Fruit fly (Drosophila melanogaster) whole organism, embryonic: ENCODE results near the gene Sgs5.

ENCODE experiments used
- CG10321 ChIP-seq: fragments of 200-800 bp; sonication (Bioruptor generic); IDR thresholded peaks from 2 replicates; pipeline ENCODE4 v1.3.6; 2022; ENCODE audit warnings: missing biosample characterization, missing genetic modification characterization
- CG10654 ChIP-seq: fragments of 200-800 bp; sonication (Bioruptor generic); optimal IDR thresholded peaks from 2 replicates; lab custom pipeline; 2016; ENCODE audit warnings: missing biosample characterization, missing genetic modification characterization
- CG10979 ChIP-seq: fragments of 200-800 bp; sonication (Bioruptor generic); optimal IDR thresholded peaks from 2 replicates; lab custom pipeline; 2018; ENCODE audit warnings: missing biosample characterization, mild to moderate bottlenecking, missing genetic modification characterization, moderate library complexity
- CG11093 ChIP-seq: fragments of 200-800 bp; sonication (Bioruptor generic); IDR thresholded peaks from 3 replicates; pipeline ENCODE4 v1.3.6; 2022; ENCODE audit warnings: missing biosample characterization, missing genetic modification characterization
- CG11398 ChIP-seq: fragments of 200-800 bp; sonication (Bioruptor generic); optimal IDR thresholded peaks from 2 replicates; lab custom pipeline; 2016; ENCODE audit warnings: missing biosample characterization, missing genetic modification characterization
- CG11504 ChIP-seq: fragments of 200-800 bp; sonication (Bioruptor generic); optimal IDR thresholded peaks from 3 replicates; lab custom pipeline; 2019; ENCODE audit warnings: missing biosample characterization, mild to moderate bottlenecking, missing genetic modification characterization, moderate library complexity
- CG11696 ChIP-seq: fragments of 200-800 bp; sonication (Bioruptor generic); IDR thresholded peaks from 2 replicates; pipeline ENCODE4 v1.3.6; 2022; ENCODE audit warnings: missing biosample characterization, missing genetic modification characterization
- CG12744 ChIP-seq: fragments of 200-800 bp; sonication (Bioruptor generic); optimal IDR thresholded peaks from 2 replicates; lab custom pipeline; 2016; ENCODE audit warnings: missing biosample characterization, missing genetic modification characterization
- CG14965 ChIP-seq: fragments of 200-800 bp; sonication (Bioruptor generic); optimal IDR thresholded peaks from 2 replicates; lab custom pipeline; 2016; ENCODE audit warnings: missing biosample characterization, missing genetic modification characterization, borderline replicate concordance
- CG1529 ChIP-seq: fragments of 200-800 bp; sonication (Bioruptor generic); optimal IDR thresholded peaks from 3 replicates; lab custom pipeline; 2018; ENCODE audit warnings: missing biosample characterization, missing genetic modification characterization
- CG15479 ChIP-seq: fragments of 200-800 bp; sonication (Bioruptor generic); optimal IDR thresholded peaks from 3 replicates; lab custom pipeline; 2019; ENCODE audit warnings: missing biosample characterization, mild to moderate bottlenecking, missing genetic modification characterization, moderate library complexity
- CG16863 ChIP-seq: fragments of 200-800 bp; sonication (Bioruptor generic); optimal IDR thresholded peaks from 3 replicates; lab custom pipeline; 2016; ENCODE audit warnings: missing biosample characterization, missing genetic modification characterization
- CG2116 ChIP-seq: fragments of 200-800 bp; sonication (Bioruptor generic); optimal IDR thresholded peaks from 3 replicates; lab custom pipeline; 2018; ENCODE audit warnings: missing biosample characterization, mild to moderate bottlenecking, missing genetic modification characterization
- CG31365 ChIP-seq: fragments of 200-800 bp; sonication (Bioruptor generic); optimal IDR thresholded peaks from 2 replicates; lab custom pipeline; 2018; ENCODE audit warnings: missing biosample characterization, mild to moderate bottlenecking, missing genetic modification characterization
- CG32767 ChIP-seq: fragments of 200-800 bp; sonication (Bioruptor generic); IDR thresholded peaks from 2 replicates; pipeline ENCODE4 v1.3.6; 2022; ENCODE audit warnings: missing biosample characterization, missing genetic modification characterization
- CG3726 ChIP-seq: fragments of 200-800 bp; sonication (Bioruptor generic); IDR thresholded peaks from 3 replicates; pipeline ENCODE4, ENCODE4 v1.3.6; 2022; ENCODE audit warnings: missing biosample characterization, missing genetic modification characterization
- CG4328 ChIP-seq: fragments of 200-800 bp; sonication (Bioruptor generic); optimal IDR thresholded peaks from 3 replicates; lab custom pipeline; 2017; ENCODE audit warnings: missing biosample characterization, missing genetic modification reagents, missing genetic modification characterization
- CG5245 ChIP-seq: fragments of 200-800 bp; sonication (Bioruptor generic); optimal IDR thresholded peaks from 3 replicates; lab custom pipeline; 2016; ENCODE audit warnings: missing biosample characterization, missing genetic modification characterization
- CG8281 ChIP-seq: fragments of 200-800 bp; sonication (Bioruptor generic); optimal IDR thresholded peaks from 2 replicates; lab custom pipeline; 2018; ENCODE audit warnings: missing biosample characterization, mild to moderate bottlenecking, missing genetic modification characterization, moderate library complexity
- CG8388 ChIP-seq: fragments of 200-800 bp; sonication (Bioruptor generic); optimal IDR thresholded peaks from 2 replicates; lab custom pipeline; 2019; ENCODE audit warnings: missing biosample characterization, mild to moderate bottlenecking, missing genetic modification characterization, moderate library complexity
- CG9797 ChIP-seq: fragments of 200-800 bp; sonication (Bioruptor generic); optimal IDR thresholded peaks from 3 replicates; lab custom pipeline; 2018; ENCODE audit warnings: missing biosample characterization, mild to moderate bottlenecking, missing genetic modification characterization
- Deaf1 ChIP-seq: fragments of 200-800 bp; optimal IDR thresholded peaks from 3 replicates; lab custom pipeline; 2019; ENCODE audit warnings: missing biosample characterization, mild to moderate bottlenecking, missing genetic modification characterization, moderate library complexity
- Eip74EF ChIP-seq, 2 experiments: fragments of 200-800 bp in 1 of 2; fragments of >200 bp in 1 of 2; sonication (Bioruptor generic) in 1 of 2; optimal IDR thresholded peaks; 2 replicates each; lab custom pipeline; 2017 to 2019; ENCODE audit warnings: missing biosample characterization in 2 of 2, missing genetic modification characterization in 2 of 2, mild to moderate bottlenecking in 1 of 2, moderate library complexity in 1 of 2
- Ets65A ChIP-seq: fragments of 200-800 bp; sonication (Bioruptor generic); peaks from one replicate; lab custom pipeline; 2016; ENCODE audit warnings: missing biosample characterization, missing genetic modification characterization
- Gug ChIP-seq: fragments of 200-800 bp; sonication (Bioruptor generic); IDR thresholded peaks from 4 replicates; pipeline ENCODE4 v1.3.6; 2022; ENCODE audit warnings: missing biosample characterization, missing genetic modification characterization
- HLH54F ChIP-seq: fragments of 200-800 bp; sonication (Bioruptor generic); optimal IDR thresholded peaks from 3 replicates; lab custom pipeline; 2016; ENCODE audit warnings: missing biosample characterization, missing genetic modification characterization
- Hmx ChIP-seq: fragments of 200-800 bp; sonication (Bioruptor generic); optimal IDR thresholded peaks from 2 replicates; lab custom pipeline; 2016; ENCODE audit warnings: missing biosample characterization, missing genetic modification characterization
- MESR4 ChIP-seq: fragments of 200-800 bp; sonication (Bioruptor generic); optimal IDR thresholded peaks from 2 replicates; lab custom pipeline; 2018; ENCODE audit warnings: missing biosample characterization, mild to moderate bottlenecking, missing genetic modification characterization, moderate library complexity
- Optix ChIP-seq: fragments of 200-800 bp; sonication (Bioruptor generic); IDR thresholded peaks from 3 replicates; pipeline ENCODE4 v1.3.6; 2022; ENCODE audit warnings: missing biosample characterization, missing genetic modification characterization
- Six4 ChIP-seq: fragments of 200-800 bp; sonication (Bioruptor generic); optimal IDR thresholded peaks from 2 replicates; lab custom pipeline; 2016; ENCODE audit warnings: missing biosample characterization, missing genetic modification characterization
- Trl ChIP-seq, 3 experiments: fragments of >200 bp in 2 of 3; fragments of 200-800 bp in 1 of 3; sonication (Bioruptor generic) in 1 of 3; optimal IDR thresholded peaks; 2 replicates in 1 of 3; 3 replicates in 2 of 3; lab custom pipeline; 2016 to 2017; ENCODE audit warnings: missing biosample characterization in 1 of 3, missing genetic modification characterization in 1 of 3
- amos ChIP-seq: fragments of 200-800 bp; sonication (Bioruptor generic); IDR thresholded peaks from 2 replicates; pipeline ENCODE4 v1.3.6; 2022; ENCODE audit warnings: missing biosample characterization, missing genetic modification characterization; ENCODE audit not compliant: partially characterized antibody
- bigmax ChIP-seq: fragments of 200-800 bp; sonication (Bioruptor generic); optimal IDR thresholded peaks from 2 replicates; lab custom pipeline; 2018; ENCODE audit warnings: missing biosample characterization, mild to moderate bottlenecking, missing genetic modification characterization
- esg ChIP-seq: fragments of 200-800 bp; sonication (Bioruptor generic); conservative IDR thresholded peaks from 2 replicates; pipeline ENCODE4 v1.3.6; 2022; ENCODE audit warnings: missing biosample characterization, missing genetic modification characterization
- exex ChIP-seq: fragments of 200-800 bp; sonication (Bioruptor generic); optimal IDR thresholded peaks from 4 replicates; lab custom pipeline; 2018; ENCODE audit warnings: missing biosample characterization, mild to moderate bottlenecking, missing genetic modification characterization, moderate library complexity
- gcm ChIP-seq: fragments of 200-800 bp; sonication (Bioruptor generic); optimal IDR thresholded peaks from 2 replicates; lab custom pipeline; 2019; ENCODE audit warnings: missing biosample characterization, mild to moderate bottlenecking, missing genetic modification characterization, moderate library complexity
- gsb ChIP-seq: fragments of 200-800 bp; sonication (Bioruptor generic); IDR thresholded peaks from 2 replicates; pipeline ENCODE4 v1.3.6; 2022; ENCODE audit warnings: missing biosample characterization, missing genetic modification characterization
- hth ChIP-seq: fragments of >200 bp; optimal IDR thresholded peaks from 2 replicates; lab custom pipeline; 2017; ENCODE audit warnings: inconsistent platforms
- jing ChIP-seq: fragments of 200-800 bp; sonication (Bioruptor generic); optimal IDR thresholded peaks from 2 replicates; lab custom pipeline; 2018; ENCODE audit warnings: missing biosample characterization, mild to moderate bottlenecking, missing genetic modification characterization
- lab ChIP-seq: fragments of 200-800 bp; sonication (Bioruptor generic); optimal IDR thresholded peaks from 3 replicates; lab custom pipeline; 2017; ENCODE audit warnings: missing biosample characterization, missing genetic modification characterization, mild to moderate bottlenecking, moderate library complexity, missing genetic modification reagents
- lov ChIP-seq, 2 experiments: fragments of 200-800 bp in 1 of 2; fragments of >200 bp in 1 of 2; sonication (Bioruptor generic) in 1 of 2; IDR thresholded peaks in 1 of 2; optimal IDR thresholded peaks in 1 of 2; 2 replicates in 1 of 2; 3 replicates in 1 of 2; pipeline versions ENCODE4 v1.3.6 to Lab custom; 2017 to 2022; ENCODE audit warnings: missing biosample characterization in 1 of 2, missing genetic modification characterization in 1 of 2
- mam ChIP-seq: fragments of 200-800 bp; sonication (Bioruptor generic); optimal IDR thresholded peaks from 3 replicates; lab custom pipeline; 2016; ENCODE audit warnings: missing biosample characterization, missing genetic modification characterization
- nau ChIP-seq: fragments of 200-800 bp; sonication (Bioruptor generic); optimal IDR thresholded peaks from 3 replicates; lab custom pipeline; 2017; ENCODE audit warnings: missing biosample characterization, mild to moderate bottlenecking, missing genetic modification characterization, missing genetic modification reagents
- oc ChIP-seq: fragments of 200-800 bp; sonication (Bioruptor generic); optimal IDR thresholded peaks from 2 replicates; lab custom pipeline; 2018; ENCODE audit warnings: missing biosample characterization, mild to moderate bottlenecking, missing genetic modification characterization, moderate library complexity
- pros ChIP-seq: fragments of 200-800 bp; sonication (Bioruptor generic); optimal IDR thresholded peaks from 3 replicates; lab custom pipeline; 2019; ENCODE audit warnings: missing biosample characterization, mild to moderate bottlenecking, missing genetic modification characterization, moderate library complexity
- run ChIP-seq: fragments of 200-800 bp; sonication (Bioruptor generic); optimal IDR thresholded peaks from 3 replicates; lab custom pipeline; 2018; ENCODE audit warnings: missing biosample characterization, mild to moderate bottlenecking, missing genetic modification characterization
- stwl ChIP-seq: fragments of 200-800 bp; sonication (Bioruptor generic); optimal IDR thresholded peaks from 3 replicates; lab custom pipeline; 2018; ENCODE audit warnings: missing biosample characterization, mild to moderate bottlenecking, missing genetic modification characterization, moderate library complexity
- tap ChIP-seq: fragments of 200-800 bp; optimal IDR thresholded peaks from 3 replicates; lab custom pipeline; 2019; ENCODE audit warnings: missing biosample characterization, mild to moderate bottlenecking, missing genetic modification characterization, moderate library complexity
- tin ChIP-seq: fragments of 200-800 bp; sonication (Bioruptor generic); optimal IDR thresholded peaks from 3 replicates; lab custom pipeline; 2016; ENCODE audit warnings: missing biosample characterization, missing genetic modification characterization

The Sgs5 gene

DNA sequence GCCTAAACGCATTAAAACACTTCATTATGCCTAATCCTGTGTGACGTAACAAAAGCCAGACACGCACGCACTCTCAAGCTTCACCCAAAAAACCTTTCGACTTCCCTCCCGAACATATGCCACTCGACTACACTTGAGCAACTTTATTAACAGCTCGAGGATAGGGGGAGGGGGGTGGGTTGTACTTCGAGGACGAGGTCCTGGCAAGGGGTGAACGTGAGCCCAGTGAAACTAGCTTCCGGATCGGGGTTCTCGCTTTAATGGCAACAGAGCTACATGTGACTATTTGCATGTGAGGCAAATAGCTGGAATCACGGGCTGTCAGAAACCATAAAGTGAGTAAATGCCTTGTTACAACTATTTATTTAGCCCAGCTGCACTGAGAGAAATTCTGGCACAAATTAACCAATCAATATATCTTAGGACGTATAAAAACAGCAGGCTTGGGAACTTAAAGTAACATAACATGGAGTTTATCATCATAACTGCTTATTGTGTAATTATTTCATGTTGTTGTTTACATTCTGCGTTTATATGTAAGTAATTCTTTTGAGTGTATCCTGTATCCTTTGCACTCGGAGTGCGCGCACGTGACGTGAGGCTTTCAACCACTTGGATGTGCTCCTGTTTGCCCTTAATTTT lies 44.2 kb upstream of the Sgs5 start (continued):
- TF ChIP-seq lab (no peak), CG10979 (tag; lab: Kevin White, UChicago) (peak; percentile 80), mam (GFP tag; lab: Kevin White, UChicago) (no peak), Six4 (GFP tag; lab: Kevin White, UChicago) (peak; percentile 28), CG32767 (0 out of 2 replicates have a peak, but pooled peaks have one; percentile 26), CG11398 (GFP tag; lab: Kevin White, UChicago) (peak; percentile 28), stwl (no peak), CG11696 (GFP tag; lab: Robert Waterston, UW) (no peak), pros (GFP tag; lab: Kevin White, UChicago) (peak; percentile 90), CG31365 (peak; percentile 5), CG15479 (GFP tag; lab: Kevin White, UChicago) (no peak), esg (GFP tag; lab: Robert Waterston, UW) (no peak), gcm (GFP tag; lab: Kevin White, UChicago) (no peak), bigmax (no peak), CG8281 (tag; lab: Kevin White, UChicago) (peak; percentile 1), run (tag; lab: Kevin White, UChicago) (no peak), hth (no peak), CG8388 (GFP tag; lab: Kevin White, UChicago) (peak; percentile 65), CG12744 (GFP tag; lab: Kevin White, UChicago) (peak; percentile 15), Gug (GFP tag; lab: Robert Waterston, UW) (no peak), CG4328 (GFP tag; lab: Kevin White, UChicago) (no peak), exex (tag; lab: Kevin White, UChicago) (no peak), Optix (0 out of 3 replicates have a peak, but pooled peaks have one; percentile 9), Hmx (GFP tag; lab: Kevin White, UChicago) (no peak), CG16863 (GFP tag; lab: Kevin White, UChicago) (peak; percentile 40), CG11093 (GFP tag; lab: Robert Waterston, UW) (no peak), Ets65A (GFP tag; lab: Kevin White, UChicago) (peak; percentile 91), CG10654 (GFP tag; lab: Kevin White, UChicago) (peak; percentile 12), jing (GFP tag; lab: Kevin White, UChicago) (peak; percentile 7), HLH54F (GFP tag; lab: Kevin White, UChicago) (no peak), CG10321 (GFP tag; lab: Robert Waterston, UW) (no peak), gsb (GFP tag; lab: Robert Waterston, UW) (no peak), amos (GFP tag; lab: Robert Waterston, UW) (no peak), tin (GFP tag; lab: Kevin White, UChicago) (peak; percentile 52), CG3726 (no peak), CG9797 (GFP tag; lab: Kevin White, UChicago) (no peak), CG11504 (tag; lab: Kevin White, UChicago) (no peak), lov (optimal IDR thresholded peaks at IDR 0.05; lab: Kevin White, UChicago) (no peak), lov (GFP tag; IDR thresholded peaks at IDR 0.05; lab: Robert Waterston, UW) (no peak), Trl (optimal IDR thresholded peaks at IDR 0.05; lab: Kevin White, UChicago) (no peak), Trl (GFP tag; optimal IDR thresholded peaks at IDR 0.05; lab: Kevin White, UChicago) (peak; percentile 45), CG5245 (GFP tag; lab: Kevin White, UChicago) (peak; percentile 19), CG1529 (peak; percentile 45), tap (tag; lab: Kevin White, UChicago) (peak; percentile 30), CG14965 (GFP tag; lab: Kevin White, UChicago) (no peak), nau (GFP tag; lab: Kevin White, UChicago) (no peak), Deaf1 (no peak), CG2116 (GFP tag; lab: Kevin White, UChicago) (peak; percentile 20), oc (tag; lab: Kevin White, UChicago) (peak; percentile 19), Eip74EF (GFP tag; optimal IDR thresholded peaks at IDR 0.05; lab: Kevin White, UChicago) (no peak), MESR4 (GFP tag; lab: Kevin White, UChicago) (no peak)
